Worm (Caenorhabditis elegans): ENCODE data around the gene srh-37.

DNA sequence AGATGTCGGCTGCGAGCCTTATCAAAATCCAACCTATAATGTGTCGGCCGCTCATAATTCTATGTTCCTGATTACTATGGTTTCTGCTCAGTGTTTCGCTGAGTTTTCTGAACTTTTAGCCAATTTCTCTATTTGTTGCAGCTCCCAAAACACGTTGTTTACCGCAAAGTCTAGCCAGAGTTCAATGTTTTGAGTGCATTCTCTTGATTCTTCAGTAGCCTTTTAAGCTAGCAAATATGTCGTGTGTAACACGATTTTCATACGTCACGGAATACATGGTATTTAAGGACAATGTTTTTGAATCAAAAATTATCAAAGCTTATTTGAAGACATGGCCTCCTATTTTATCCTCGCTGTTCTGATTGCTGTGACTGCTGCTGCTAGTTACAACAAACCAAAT lies 7.1 kb downstream of the srh-37 start, which contains the start of gene srlf-19:
- TF ChIP-seq nhr-25 (tag; optimal IDR thresholded peaks at IDR 0.05) (no peak), jun-1 (tag; optimal IDR thresholded peaks at IDR 0.05) (no peak), nhr-237 (tag; optimal IDR thresholded peaks at IDR 0.05) (no peak), ztf-11 (tag; optimal IDR thresholded peaks at IDR 0.05) (no peak), mdl-1 (tag; optimal IDR thresholded peaks at IDR 0.05) (no peak), lin-15B (tag; optimal IDR thresholded peaks at IDR 0.05) (no peak)
